Fruit fly (Drosophila melanogaster): Measurements from ENCODE around the gene CG8671.

Gene CG8671

DNA sequence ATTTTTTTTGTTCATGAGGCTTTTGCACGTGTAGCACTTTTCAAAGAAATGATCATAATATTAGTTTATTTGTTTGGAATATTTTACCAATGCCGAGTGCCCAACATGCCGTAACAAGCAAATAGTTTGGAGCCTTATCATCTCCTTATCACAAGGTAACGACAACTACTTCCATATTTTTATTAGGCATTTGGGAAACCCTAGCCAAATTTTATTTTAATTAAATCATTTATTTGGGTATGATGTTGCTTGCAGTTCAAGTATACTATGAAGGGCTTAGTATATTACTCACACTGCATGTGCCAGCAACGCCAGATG, 41.7 kb downstream of the CG8671 start:
- TF ChIP-seq noc (tag; optimal IDR thresholded peaks at IDR 0.05), result no peak

DNA sequence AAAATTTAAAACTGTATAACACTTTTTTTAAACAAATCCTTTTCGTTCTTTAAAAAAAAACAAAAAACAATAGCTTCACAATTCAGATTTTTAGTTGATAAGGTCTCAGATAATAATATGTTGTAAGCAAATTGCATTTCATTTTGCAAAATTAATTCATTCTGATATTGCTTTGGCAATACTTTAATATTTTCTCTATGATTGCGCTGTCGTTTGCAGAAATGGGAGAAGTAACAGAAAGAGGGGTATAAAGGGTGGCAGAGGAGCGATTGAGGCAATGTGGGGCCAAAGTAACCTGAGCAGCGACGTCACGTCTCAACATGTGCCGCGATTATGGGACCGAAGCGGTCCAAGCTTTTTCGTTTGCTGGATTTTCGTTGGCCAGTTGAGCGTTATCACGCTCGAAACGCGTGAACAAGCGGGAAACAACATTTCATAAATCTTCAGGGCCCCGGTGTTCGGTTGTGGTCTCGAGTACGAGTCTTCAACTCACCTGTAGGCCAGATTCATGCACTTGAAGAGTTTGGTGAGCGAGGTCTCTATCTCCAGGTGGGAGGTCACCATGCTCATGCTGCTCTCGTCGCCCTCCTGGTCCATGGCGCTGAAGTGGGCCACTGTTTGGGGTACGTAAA, 45.2 kb downstream of the CG8671 start:
- peak; percentile 4 for TF ChIP-seq noc (tag; optimal IDR thresholded peaks at IDR 0.05)

DNA sequence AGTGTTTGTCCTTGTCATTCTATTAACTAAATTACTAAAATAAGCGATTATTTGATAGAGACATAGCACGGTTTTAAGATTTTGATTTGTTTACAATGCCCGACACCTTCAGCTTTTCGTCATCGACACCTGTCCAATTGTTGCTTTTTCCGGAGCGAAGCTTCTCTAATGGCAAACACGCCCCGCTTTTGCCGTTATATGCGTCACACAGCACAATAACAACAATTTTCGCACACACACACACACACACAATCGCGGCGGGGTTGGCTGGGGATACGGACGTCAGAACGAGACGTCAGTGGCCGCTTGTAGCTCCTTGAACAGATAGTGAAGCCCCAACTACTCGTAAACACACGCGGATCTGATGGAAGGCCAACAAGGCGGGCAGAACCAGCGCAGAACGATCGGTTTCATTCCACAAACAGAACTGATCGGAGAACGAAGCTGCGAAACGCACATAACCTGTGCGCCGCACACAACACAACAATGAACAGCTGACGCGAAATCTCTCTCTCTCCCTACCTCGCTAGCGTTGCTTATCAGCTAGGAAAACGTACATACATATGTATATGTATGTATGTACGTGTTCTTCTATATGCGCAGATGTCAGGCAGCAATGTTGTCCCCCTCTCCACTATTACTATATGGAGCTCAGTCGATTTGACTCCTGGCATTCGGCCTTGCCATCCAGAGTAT, 46.5 kb downstream of the CG8671 start:
- peak; percentile 83 for TF ChIP-seq noc (tag; optimal IDR thresholded peaks at IDR 0.05)

DNA sequence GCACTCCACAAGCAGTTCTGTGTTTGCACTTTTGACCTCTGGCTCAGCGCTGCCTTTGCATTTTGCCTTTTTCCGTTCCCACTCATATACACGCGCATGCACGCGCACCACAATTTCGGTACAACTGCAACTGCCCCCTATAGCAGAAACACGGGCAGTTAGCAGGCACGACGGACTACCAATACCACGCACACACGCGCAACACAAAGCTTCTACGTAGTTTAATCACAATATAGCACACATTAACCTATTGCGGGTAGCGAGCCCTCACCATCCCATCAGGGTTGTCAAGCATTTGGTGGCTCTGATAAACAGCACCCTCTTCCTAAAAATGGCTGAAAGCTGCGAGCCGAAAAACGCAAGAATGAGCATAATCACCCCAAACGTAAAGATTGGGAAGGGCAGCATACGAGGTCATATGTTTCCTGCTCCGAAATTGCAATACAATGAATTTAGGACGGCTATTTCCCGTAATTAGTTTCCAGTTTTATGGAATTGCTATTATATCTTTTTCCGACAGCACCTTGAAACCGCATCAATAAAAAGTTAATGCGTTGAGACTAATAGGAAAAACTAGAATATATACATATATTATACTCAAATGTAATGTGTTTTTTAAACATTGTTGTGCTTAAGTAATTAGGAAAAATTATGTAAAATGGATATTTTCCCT, 47.1 kb downstream of the CG8671 start, which contains the start of gene Mondo:
Gene Mondo, minus strand, starts transcription at position 297 of the 673 bp plus-strand sequence.
- no peak for TF ChIP-seq noc (tag; optimal IDR thresholded peaks at IDR 0.05)

DNA sequence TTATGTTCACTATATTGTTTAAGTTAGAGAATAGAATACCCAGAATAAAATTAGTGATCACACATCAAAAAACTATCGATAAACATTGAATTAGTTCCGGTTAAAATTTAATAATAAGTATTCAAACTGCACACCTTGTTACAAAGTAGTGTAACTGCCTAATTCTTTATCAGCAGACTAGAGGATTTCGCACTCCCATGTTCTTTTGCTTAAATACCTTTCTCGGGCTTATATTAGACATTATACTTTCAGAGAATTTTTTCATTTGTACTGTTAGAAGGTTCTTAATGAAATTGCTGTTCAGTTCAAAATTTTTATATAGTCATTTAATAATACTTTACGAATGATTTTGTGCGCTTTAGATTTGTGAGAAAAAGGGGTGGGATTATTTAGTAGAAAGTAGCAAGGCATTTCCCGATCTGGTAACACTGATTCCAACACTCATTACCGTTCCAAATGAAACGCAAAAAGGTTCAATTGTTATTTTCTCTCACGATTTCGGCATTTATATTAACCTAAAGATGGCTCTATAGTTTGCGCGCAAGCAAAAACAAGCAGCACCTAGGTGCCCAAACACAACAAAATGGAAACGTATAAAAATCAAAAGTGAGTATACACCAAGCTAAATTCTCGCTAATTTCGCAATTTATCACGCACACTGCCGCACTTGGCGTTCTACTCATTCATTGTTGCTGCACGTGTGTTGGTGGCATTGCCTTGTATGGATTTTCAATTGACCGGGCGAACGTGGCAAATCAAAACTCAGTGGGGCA, 47.9 kb downstream of the CG8671 start, which contains the start of gene crc:
Gene crc, plus strand, starts transcription at position 440 of the 773 bp plus-strand sequence.
- TF ChIP-seq noc (tag; optimal IDR thresholded peaks at IDR 0.05), result no peak

DNA sequence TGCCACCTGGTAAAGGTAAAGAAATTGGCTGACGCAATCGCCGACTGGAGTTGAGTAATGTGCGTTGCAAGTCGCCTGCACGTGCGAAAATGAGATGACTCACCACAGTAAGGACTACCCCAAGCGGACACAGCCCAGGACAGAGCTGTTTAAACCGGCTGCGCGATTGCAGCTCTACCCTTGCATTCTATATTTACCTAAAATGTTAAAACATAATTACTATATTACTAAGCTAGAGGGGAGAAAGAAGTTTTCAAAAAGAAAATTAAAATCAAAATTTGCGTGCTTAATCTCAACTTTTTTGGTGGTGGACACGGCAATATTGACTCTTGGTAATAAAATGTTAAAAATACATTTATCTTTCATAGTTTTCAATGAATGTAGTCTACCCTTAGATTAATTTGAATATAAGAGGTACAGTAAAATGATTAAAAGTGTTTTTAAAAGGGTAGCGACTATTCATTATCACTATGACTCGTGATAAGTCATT, 48.5 kb downstream of the CG8671 start:
- TF ChIP-seq noc (tag; optimal IDR thresholded peaks at IDR 0.05), result no peak

DNA sequence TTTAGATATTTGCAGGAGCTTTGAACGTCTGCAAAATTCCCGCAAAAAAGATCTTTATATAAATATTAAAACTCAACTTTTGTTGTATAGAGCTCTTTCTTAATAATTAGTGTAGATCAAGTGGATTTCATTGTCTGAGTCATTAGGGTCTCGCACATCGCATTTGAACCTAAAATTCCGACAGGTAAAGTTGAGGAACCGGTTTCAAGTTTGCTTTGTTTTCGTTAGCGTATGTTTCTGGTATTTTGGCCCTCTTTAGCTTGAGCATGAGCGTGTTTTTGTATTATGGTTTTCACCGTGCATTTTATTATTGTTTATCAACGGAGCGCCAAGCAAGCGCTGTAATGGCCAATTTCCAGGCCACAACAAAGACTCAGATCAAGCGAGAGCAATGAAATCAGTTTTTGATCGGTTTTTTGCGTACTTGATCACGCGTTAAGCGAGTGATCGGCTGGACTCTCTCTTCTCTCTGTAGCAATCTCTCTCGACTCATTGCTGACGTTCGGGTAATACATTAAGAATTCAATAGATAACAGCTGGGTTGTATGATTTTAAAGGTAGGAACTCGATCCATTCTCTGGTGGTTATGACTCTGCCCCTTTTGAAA, 50.2 kb downstream of the CG8671 start:
- no peak for TF ChIP-seq noc (tag; optimal IDR thresholded peaks at IDR 0.05)

DNA sequence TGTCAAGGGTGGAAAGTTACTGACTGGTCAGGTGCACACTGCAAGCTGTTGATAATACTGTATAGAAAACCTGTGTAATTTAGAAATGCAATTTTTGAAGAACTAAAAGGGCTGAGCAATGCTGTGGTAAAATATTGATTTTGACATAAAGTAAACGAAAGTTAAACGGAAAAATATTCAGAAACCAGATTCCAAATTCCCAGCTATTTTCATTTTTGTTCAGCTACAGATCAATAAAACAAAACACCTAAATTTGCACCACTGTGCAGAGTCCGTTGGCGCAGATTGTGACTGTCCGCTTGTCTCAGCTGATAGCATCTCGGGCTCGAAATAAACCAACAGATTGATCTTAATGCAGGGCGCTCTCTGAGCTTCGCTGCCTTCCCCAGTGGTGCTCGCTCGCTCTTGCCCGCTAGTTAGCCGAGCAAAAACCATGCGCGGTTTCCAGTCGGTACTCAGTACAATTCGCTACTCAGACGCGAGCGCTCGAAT, 51.2 kb downstream of the CG8671 start, which contains the start of gene CG46314:
Gene CG46314, plus strand, starts transcription at position 452 of the 492 bp plus-strand sequence.
- TF ChIP-seq noc (tag; optimal IDR thresholded peaks at IDR 0.05), result peak; percentile 12

DNA sequence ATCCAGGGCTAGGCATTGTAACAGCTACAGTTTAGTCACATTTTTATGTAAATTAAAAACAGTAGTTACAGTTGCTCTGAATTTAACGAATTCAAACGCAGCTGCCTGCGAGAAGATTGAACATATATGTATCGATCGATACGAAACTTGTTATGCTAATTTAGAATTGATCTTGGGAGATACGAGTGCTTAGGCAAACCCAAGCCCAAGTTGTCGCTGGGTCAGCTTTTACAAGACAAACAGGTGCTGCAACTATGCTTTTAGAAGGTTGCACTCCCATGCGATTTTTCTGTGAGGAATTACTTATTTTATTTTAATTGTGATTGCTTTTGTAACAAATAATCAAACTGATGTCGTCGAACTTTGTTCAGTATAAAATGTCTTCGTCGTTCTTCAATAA, 54.0 kb downstream of the CG8671 start:
- no peak for TF ChIP-seq noc (tag; optimal IDR thresholded peaks at IDR 0.05)

DNA sequence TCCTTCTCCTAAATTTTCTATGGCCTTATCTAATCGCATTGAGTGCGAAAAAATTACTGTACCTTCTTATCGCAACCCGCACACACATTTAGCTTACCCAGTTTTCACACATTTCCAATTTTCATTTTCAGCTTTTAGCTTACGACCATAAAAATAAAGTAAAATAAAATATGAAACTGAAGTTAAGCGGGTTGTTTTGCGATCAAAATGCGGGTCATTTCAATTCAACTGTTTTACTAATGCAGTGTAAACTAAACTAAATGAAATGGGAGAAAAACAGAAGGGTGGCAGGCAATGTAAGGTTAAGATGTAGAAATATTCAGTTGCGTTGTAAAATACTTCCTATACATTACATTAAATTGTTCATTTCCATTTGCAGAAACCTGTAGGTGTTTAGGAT, 59.4 kb downstream of the CG8671 start:
- TF ChIP-seq noc (tag; optimal IDR thresholded peaks at IDR 0.05), result no peak

DNA sequence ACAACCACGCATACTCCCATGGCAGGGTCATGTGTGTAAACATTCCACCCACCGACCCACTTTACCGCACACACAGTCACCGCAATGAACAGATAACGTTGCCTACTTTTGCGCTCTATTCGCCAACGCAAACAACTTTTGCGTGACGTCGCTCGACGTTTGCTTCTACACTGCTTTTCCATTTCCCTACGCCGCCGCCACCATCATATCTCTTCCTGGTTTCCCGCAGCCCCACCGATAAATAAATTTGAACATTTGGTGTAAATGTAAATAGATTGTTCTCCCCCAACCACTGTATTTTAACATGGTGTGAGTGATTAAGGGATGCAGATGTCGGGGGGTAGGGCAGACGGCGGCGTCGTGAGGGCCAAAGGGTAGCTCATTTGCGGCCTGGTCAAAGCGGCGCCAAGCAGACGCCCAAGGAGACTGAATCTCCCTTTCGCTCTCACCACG, 61.7 kb downstream of the CG8671 start:
- no peak for TF ChIP-seq noc (tag; optimal IDR thresholded peaks at IDR 0.05)

DNA sequence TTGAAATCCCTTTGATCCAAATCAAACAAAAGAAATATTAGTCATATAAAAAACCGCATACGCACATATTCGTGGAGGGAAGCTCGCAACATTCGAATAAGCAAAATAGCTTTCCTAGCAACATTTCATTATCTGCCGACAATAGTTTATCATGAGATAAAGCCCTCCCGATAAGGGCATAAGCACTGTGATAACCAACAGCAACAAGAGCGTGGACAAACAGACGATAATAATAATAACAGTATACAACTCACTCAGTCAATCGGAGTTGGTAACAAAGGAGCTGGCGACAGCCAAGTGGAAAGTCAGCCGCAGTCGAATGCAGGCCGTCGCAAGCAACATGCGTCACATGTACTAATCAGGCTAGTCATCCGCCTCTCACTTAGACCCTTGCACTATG, 66.6 kb downstream of the CG8671 start:
- TF ChIP-seq noc (tag; optimal IDR thresholded peaks at IDR 0.05), result no peak

DNA sequence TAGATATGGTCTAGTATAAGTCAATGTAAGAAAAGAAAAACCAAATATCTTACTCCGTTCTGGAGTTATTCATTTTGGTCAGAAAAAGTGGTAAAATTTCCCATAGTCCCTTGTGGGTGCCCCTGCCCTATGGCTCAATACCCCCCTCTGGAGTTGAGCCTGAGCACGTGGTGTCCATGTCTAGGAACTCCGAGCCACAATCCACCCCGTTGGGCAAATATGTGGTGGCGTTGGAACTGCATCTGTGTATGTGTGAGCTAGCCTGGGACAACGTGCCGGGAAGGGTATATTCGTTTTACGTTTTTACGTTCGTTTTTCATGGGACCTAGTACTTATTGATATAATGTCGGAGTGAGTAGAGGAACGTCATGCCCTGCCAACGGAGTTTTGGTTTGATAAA, 68.1 kb downstream of the CG8671 start:
- TF ChIP-seq noc (tag; optimal IDR thresholded peaks at IDR 0.05), result no peak

DNA sequence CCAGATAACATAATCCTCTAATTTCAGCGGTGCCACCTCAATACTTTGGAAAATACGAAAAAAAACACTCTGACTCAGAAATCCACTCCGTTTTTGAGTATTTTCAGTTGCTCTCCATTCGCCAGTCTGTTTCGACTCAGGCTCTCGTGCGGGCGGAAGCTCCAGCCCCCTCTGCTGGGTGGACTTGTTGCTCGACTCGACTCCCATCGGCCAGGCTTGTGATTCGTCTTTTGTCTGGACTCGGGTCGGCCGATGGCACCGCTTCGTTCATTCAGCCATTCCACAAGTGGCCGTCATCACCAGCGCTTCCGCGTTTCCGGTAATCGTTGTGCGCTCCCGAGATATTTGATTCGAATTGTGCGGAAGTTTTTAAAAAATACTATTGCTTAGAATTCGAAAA, 68.7 kb downstream of the CG8671 start, which contains the start of gene dimm:
Gene dimm, plus strand, starts transcription at position 255 of the 400 bp plus-strand sequence.
- no peak for TF ChIP-seq noc (tag; optimal IDR thresholded peaks at IDR 0.05)
